Worm (Caenorhabditis elegans) whole organism, early embryonic: Measurements from ENCODE around the gene ets-5.
A peak's percentile ranks its signal among the peaks of the same experiment; 100 is the strongest.

Experiments
- B0310.2 ChIP-seq: sonication (generic microtip); optimal IDR thresholded peaks from 2 replicates; lab custom pipeline; 2016; ENCODE audit warnings: mild to moderate bottlenecking, missing genetic modification characterization, missing compliant biosample characterization
- F13C5.2 ChIP-seq: sonication (generic microtip); optimal IDR thresholded peaks from 2 replicates; lab custom pipeline; 2017; ENCODE audit warnings: mild to moderate bottlenecking, missing genetic modification characterization, inconsistent platforms, missing compliant biosample characterization
- aly-1 ChIP-seq: sonication (generic microtip); optimal IDR thresholded peaks from 2 replicates; lab custom pipeline; 2016; ENCODE audit warnings: missing genetic modification characterization, missing compliant biosample characterization
- ama-1 ChIP-seq: fragments of 150-350 bp; optimal IDR thresholded peaks from 2 replicates; lab custom pipeline; 2014
- ceh-13 ChIP-seq: fragments of 200-800 bp; sonication (Bioruptor generic); optimal IDR thresholded peaks from 2 replicates; lab custom pipeline; 2018; ENCODE audit warnings: mild to moderate bottlenecking, missing genetic modification characterization, missing compliant biosample characterization
- ceh-36 ChIP-seq: sonication (generic microtip); optimal IDR thresholded peaks from 2 replicates; lab custom pipeline; 2016; ENCODE audit warnings: missing genetic modification characterization, inconsistent platforms, missing compliant biosample characterization
- ets-7 ChIP-seq: sonication (generic microtip); optimal IDR thresholded peaks from 2 replicates; lab custom pipeline; 2016; ENCODE audit warnings: missing genotype, missing genetic modification characterization, missing compliant biosample characterization
- flt-1 ChIP-seq: fragments of 200-800 bp; sonication (Bioruptor generic); IDR thresholded peaks from 2 replicates; pipeline ENCODE4 v1.3.6; 2022; ENCODE audit warnings: missing genetic modification characterization, missing compliant biosample characterization
- hmbx-1 ChIP-seq: sonication (generic microtip); optimal IDR thresholded peaks from 2 replicates; lab custom pipeline; 2016; ENCODE audit warnings: mild to moderate bottlenecking, missing genetic modification characterization, missing compliant biosample characterization
- hmg-4 ChIP-seq: fragments of 200-800 bp; sonication (Bioruptor generic); optimal IDR thresholded peaks from 2 replicates; lab custom pipeline; 2018; ENCODE audit warnings: mild to moderate bottlenecking, missing genetic modification characterization, missing compliant biosample characterization
- hnd-1 ChIP-seq: sonication (generic microtip); optimal IDR thresholded peaks from 2 replicates; lab custom pipeline; 2016; ENCODE audit warnings: missing genetic modification characterization, missing compliant biosample characterization
- pes-1 ChIP-seq: fragments of 200-800 bp; sonication (Bioruptor generic); IDR thresholded peaks from 2 replicates; pipeline ENCODE4 v1.3.6; 2022; ENCODE audit warnings: missing genetic modification reagents, missing genetic modification characterization, missing compliant biosample characterization
- scrt-1 ChIP-seq: fragments of 200-800 bp; sonication (Bioruptor generic); IDR thresholded peaks from 2 replicates; pipeline ENCODE4 v1.3.6; 2022; ENCODE audit warnings: missing genetic modification characterization, missing compliant biosample characterization
- sea-1 ChIP-seq: fragments of 200-800 bp; sonication (Bioruptor generic); conservative IDR thresholded peaks from 2 replicates; pipeline ENCODE4 v1.3.6; 2022; ENCODE audit warnings: missing genetic modification characterization, missing compliant biosample characterization
- tbx-11 ChIP-seq: fragments of 200-800 bp; sonication (Bioruptor generic); IDR thresholded peaks from 2 replicates; pipeline ENCODE4 v1.3.6; 2022; ENCODE audit warnings: missing genetic modification characterization, missing compliant biosample characterization
- tbx-37 ChIP-seq: fragments of 200-800 bp; sonication (Bioruptor generic); conservative IDR thresholded peaks from 2 replicates; pipeline ENCODE4 v1.3.6; 2022; ENCODE audit warnings: missing genetic modification reagents, missing genetic modification characterization, missing compliant biosample characterization
- tra-4 ChIP-seq: sonication (generic microtip); optimal IDR thresholded peaks from 2 replicates; lab custom pipeline; 2017; ENCODE audit warnings: missing genetic modification characterization, missing compliant biosample characterization

Gene ets-5

ce11 chrX:5084495-5084894 lies at the start of gene ets-5:
ets-5 (minus strand) TSS chrX:5084526.
- no peak for TF ChIP-seq ceh-13 (GFP tag; lab: Kevin White, UChicago)
- TF ChIP-seq aly-1 (tag; lab: Kevin White, UChicago): no peak
- TF ChIP-seq scrt-1 (GFP tag; lab: Robert Waterston, UW): no peak
- TF ChIP-seq pes-1 (GFP tag; lab: Robert Waterston, UW): no peak
- no peak for TF ChIP-seq tra-4
- TF ChIP-seq hmbx-1 (tag; lab: Kevin White, UChicago): no peak
- TF ChIP-seq F13C5.2 (tag; lab: Kevin White, UChicago): no peak
- no peak for TF ChIP-seq B0310.2 (tag; lab: Kevin White, UChicago)
- TF ChIP-seq ceh-36: no peak
- TF ChIP-seq flt-1: no peak
- TF ChIP-seq tbx-11: no peak
- TF ChIP-seq hnd-1 (tag; lab: Kevin White, UChicago): no peak
- no peak for TF ChIP-seq sea-1 (GFP tag; lab: Robert Waterston, UW)
- no peak for TF ChIP-seq tbx-37
- no peak for TF ChIP-seq hmg-4
- no peak for TF ChIP-seq ama-1 (lab: Kevin White, UChicago)
- no peak for TF ChIP-seq ets-7 (tag; lab: Kevin White, UChicago)

- no peak for TF ChIP-seq tbx-37
- no peak for TF ChIP-seq scrt-1 (GFP tag; lab: Robert Waterston, UW)
- no peak for TF ChIP-seq hmbx-1 (tag; lab: Kevin White, UChicago)
- no peak for TF ChIP-seq F13C5.2 (tag; lab: Kevin White, UChicago)
- TF ChIP-seq flt-1: no peak
- no peak for TF ChIP-seq aly-1 (tag; lab: Kevin White, UChicago)
- TF ChIP-seq pes-1 (GFP tag; lab: Robert Waterston, UW): no peak
- no peak for TF ChIP-seq ceh-36
- TF ChIP-seq hmg-4: no peak
- no peak for TF ChIP-seq ceh-13 (GFP tag; lab: Kevin White, UChicago)
- no peak for TF ChIP-seq ama-1 (lab: Kevin White, UChicago)
- TF ChIP-seq sea-1 (GFP tag; lab: Robert Waterston, UW): no peak
- no peak for TF ChIP-seq tbx-11
These were observed 49.7 kb upstream of the ets-5 start, which contains the start of gene tbc-7 for ce11 chrX:5133980-5134379. tbc-7 (plus strand) TSS chrX:5134280.

- TF ChIP-seq flt-1: no peak
- TF ChIP-seq tra-4: no peak
These were observed 47.4 kb upstream of the ets-5 start for ce11 chrX:5131760-5132159.

ce11 chrX:5129447-5129846 lies 45.1 kb upstream of the ets-5 start:
- TF ChIP-seq scrt-1 (GFP tag; lab: Robert Waterston, UW): no peak

- no peak for TF ChIP-seq pes-1 (GFP tag; lab: Robert Waterston, UW)
- TF ChIP-seq B0310.2 (tag; lab: Kevin White, UChicago): no peak
These were observed 40.0 kb upstream of the ets-5 start for ce11 chrX:5124288-5124687.

- TF ChIP-seq tbx-11 (0 out of 2 replicates have a peak, but pooled peaks have one; percentile 9), hmg-4 (peak; percentile 45), sea-1 (GFP tag; lab: Robert Waterston, UW) (no peak)
These were observed 38.6 kb upstream of the ets-5 start for ce11 chrX:5122791-5123414.

ce11 chrX:5122369-5122768 lies 38.0 kb upstream of the ets-5 start:
- TF ChIP-seq ceh-36 (no peak), ama-1 (lab: Kevin White, UChicago) (no peak), sea-1 (GFP tag; lab: Robert Waterston, UW) (no peak), ceh-13 (GFP tag; lab: Kevin White, UChicago) (no peak)

ce11 chrX:5121789-5122188 lies 37.5 kb upstream of the ets-5 start:
- TF ChIP-seq B0310.2 (tag; lab: Kevin White, UChicago) (no peak), hnd-1 (tag; lab: Kevin White, UChicago) (no peak), hmbx-1 (tag; lab: Kevin White, UChicago) (no peak), pes-1 (GFP tag; lab: Robert Waterston, UW) (no peak)

- TF ChIP-seq scrt-1 (GFP tag; lab: Robert Waterston, UW): no peak
- no peak for TF ChIP-seq hnd-1 (tag; lab: Kevin White, UChicago)
- TF ChIP-seq hmbx-1 (tag; lab: Kevin White, UChicago): no peak
- no peak for TF ChIP-seq F13C5.2 (tag; lab: Kevin White, UChicago)
- TF ChIP-seq sea-1 (GFP tag; lab: Robert Waterston, UW): no peak
- no peak for TF ChIP-seq tbx-37
- no peak for TF ChIP-seq flt-1
- no peak for TF ChIP-seq hmg-4
- no peak for TF ChIP-seq tbx-11
- TF ChIP-seq ceh-36: no peak
- TF ChIP-seq pes-1 (GFP tag; lab: Robert Waterston, UW): no peak
- no peak for TF ChIP-seq ceh-13 (GFP tag; lab: Kevin White, UChicago)
- TF ChIP-seq B0310.2 (tag; lab: Kevin White, UChicago): no peak
These were observed 36.5 kb upstream of the ets-5 start for ce11 chrX:5120807-5121206.
